Fruit fly (Drosophila melanogaster): Measurements from ENCODE around the gene Hmgcr.
A peak's percentile ranks its signal among the peaks of the same experiment; 100 is the strongest.

Gene Hmgcr

DNA sequence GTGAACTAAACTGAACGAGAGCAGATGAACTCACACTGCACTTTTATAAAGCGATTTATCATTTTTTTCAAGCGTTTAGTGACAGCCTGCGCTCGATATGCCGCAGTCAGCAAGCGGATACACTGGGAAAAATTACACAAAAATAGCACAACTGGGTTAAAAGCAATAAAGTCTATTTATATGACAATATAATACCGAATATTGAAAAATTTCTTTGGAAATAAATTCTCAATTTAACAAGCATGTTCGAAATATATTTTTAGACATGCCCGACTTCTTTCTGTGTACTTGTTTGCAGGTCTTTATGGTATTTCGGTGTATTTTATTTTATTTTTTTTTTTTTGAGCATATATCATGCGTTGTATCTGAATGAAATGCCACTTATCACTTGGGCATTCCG, 19.2 kb upstream of the Hmgcr start (continued):
- no peak for TF ChIP-seq knrl (GFP tag; IDR thresholded peaks at IDR 0.05; ENCODE audit: partially characterized antibody)
- no peak for TF ChIP-seq gro (GFP tag; optimal IDR thresholded peaks at IDR 0.05)
- TF ChIP-seq Ravus (GFP tag; IDR thresholded peaks at IDR 0.05), result no peak
- peak; percentile 66 for TF ChIP-seq CG13424 (tag; optimal IDR thresholded peaks at IDR 0.05)
- no peak for TF ChIP-seq Tbp (GFP tag; optimal IDR thresholded peaks at IDR 0.05)
- TF ChIP-seq CG16813 (GFP tag; IDR thresholded peaks at IDR 0.05; ENCODE audit: partially characterized antibody), result no peak
- peak; percentile 56 for TF ChIP-seq salm (tag; optimal IDR thresholded peaks at IDR 0.05)
- 0 out of 2 replicates have a peak, but pooled peaks have one; percentile 13 for TF ChIP-seq aop (GFP tag; IDR thresholded peaks at IDR 0.05)
- peak; percentile 84 for TF ChIP-seq row (GFP tag; IDR thresholded peaks at IDR 0.05)
- no peak for TF ChIP-seq sim (GFP tag; IDR thresholded peaks at IDR 0.05)
- peak; percentile 2 for TF ChIP-seq CG12299 (tag; optimal IDR thresholded peaks at IDR 0.05)
- no peak for TF ChIP-seq BtbVII (GFP tag; optimal IDR thresholded peaks at IDR 0.05)
- TF ChIP-seq HmgD (GFP tag; optimal IDR thresholded peaks at IDR 0.05), result no peak
- peak; percentile 35 for TF ChIP-seq CG18262 (tag; optimal IDR thresholded peaks at IDR 0.05)
- peak; percentile 34 for TF ChIP-seq CG9817 (tag; optimal IDR thresholded peaks at IDR 0.05)
- TF ChIP-seq zf30C (GFP tag; optimal IDR thresholded peaks at IDR 0.05), result peak; percentile 55
- TF ChIP-seq ham (GFP tag; IDR thresholded peaks at IDR 0.05), result no peak
- TF ChIP-seq grn (GFP tag; optimal IDR thresholded peaks at IDR 0.05), result no peak
- peak; percentile 35 for TF ChIP-seq Dek (tag; optimal IDR thresholded peaks at IDR 0.05)
- TF ChIP-seq CG33213 (GFP tag; optimal IDR thresholded peaks at IDR 0.05), result peak; percentile 30
- TF ChIP-seq Awh (GFP tag; IDR thresholded peaks at IDR 0.05), result peak; percentile 60; the same call in 1 of the 2 replicates
- peak; percentile 47 for TF ChIP-seq CG1792 (GFP tag; optimal IDR thresholded peaks at IDR 0.05)
- TF ChIP-seq p53 (GFP tag; optimal IDR thresholded peaks at IDR 0.05), result no peak
- TF ChIP-seq CG1233 (GFP tag; optimal IDR thresholded peaks at IDR 0.05), result peak; percentile 56
- TF ChIP-seq HmgZ (tag; optimal IDR thresholded peaks at IDR 0.05), result no peak
- TF ChIP-seq dimm (GFP tag; IDR thresholded peaks at IDR 0.05), result 0 out of 2 replicates have a peak, but pooled peaks have one; percentile 12
- no peak for TF ChIP-seq CG10147 (GFP tag; optimal IDR thresholded peaks at IDR 0.05)
- peak; percentile 31 for TF ChIP-seq twi (tag; optimal IDR thresholded peaks at IDR 0.05)
- TF ChIP-seq fu2 (GFP tag; optimal IDR thresholded peaks at IDR 0.05), result peak; percentile 7
- TF ChIP-seq CG16779 (GFP tag; IDR thresholded peaks at IDR 0.05), result no peak
- TF ChIP-seq Hr51 (GFP tag; optimal IDR thresholded peaks at IDR 0.05), result peak in 1 of 2 experiments; percentile 77
- no peak for TF ChIP-seq nerfin-2 (GFP tag; IDR thresholded peaks at IDR 0.05; ENCODE audit: partially characterized antibody)
- 0 out of 2 replicates have a peak, but pooled peaks have one; percentile 27 for TF ChIP-seq wdn (GFP tag; IDR thresholded peaks at IDR 0.05)
- no peak for TF ChIP-seq jumu (GFP tag; optimal IDR thresholded peaks at IDR 0.05)
- peak; percentile 5 for TF ChIP-seq fd64A (GFP tag; optimal IDR thresholded peaks at IDR 0.05)
- peak; percentile 62; the same call in 1 of the 3 replicates for TF ChIP-seq gce (GFP tag; IDR thresholded peaks at IDR 0.05)
- TF ChIP-seq mirr (GFP tag; optimal IDR thresholded peaks at IDR 0.05), result no peak
- TF ChIP-seq CG7928 (GFP tag; optimal IDR thresholded peaks at IDR 0.05), result no peak
- peak; percentile 70 for TF ChIP-seq Abd-B (GFP tag; optimal IDR thresholded peaks at IDR 0.05)
- TF ChIP-seq zen (tag; optimal IDR thresholded peaks at IDR 0.05), result peak; percentile 79
- peak; percentile 47 for TF ChIP-seq nerfin-1 (tag; optimal IDR thresholded peaks at IDR 0.05)
- peak; percentile 18 for TF ChIP-seq CG12744 (GFP tag; optimal IDR thresholded peaks at IDR 0.05)
- TF ChIP-seq Fer2 (tag; optimal IDR thresholded peaks at IDR 0.05), result no peak
- no peak for TF ChIP-seq hth (optimal IDR thresholded peaks at IDR 0.05)
- peak; percentile 66 for TF ChIP-seq Hr3 (GFP tag; optimal IDR thresholded peaks at IDR 0.05)
- TF ChIP-seq gem (tag; optimal IDR thresholded peaks at IDR 0.05), result peak; percentile 84
- no peak for TF ChIP-seq YL-1 (GFP tag; optimal IDR thresholded peaks at IDR 0.05)
- no peak for TF ChIP-seq CG6791 (GFP tag; IDR thresholded peaks at IDR 0.05; ENCODE audit: partially characterized antibody)
- TF ChIP-seq tna (GFP tag; IDR thresholded peaks at IDR 0.05; ENCODE audit: partially characterized antibody), result no peak
- no peak for TF ChIP-seq Jarid2 (GFP tag; optimal IDR thresholded peaks at IDR 0.05)
- no peak for TF ChIP-seq schlank (tag; optimal IDR thresholded peaks at IDR 0.05)
